Worm (Caenorhabditis elegans): ENCODE results near the gene C01G10.15.

- no peak for TF ChIP-seq dao-5 (tag; optimal IDR thresholded peaks at IDR 0.05)
- no peak for TF ChIP-seq him-1 (tag; optimal IDR thresholded peaks at IDR 0.05)
- no peak for TF ChIP-seq W03F9.2 (tag; optimal IDR thresholded peaks at IDR 0.05)
Measured at ce11 chrV:15065068-15065744, 21.9 kb downstream of the C01G10.15 start, which contains the start of gene C25D7.9.
